Worm (Caenorhabditis elegans): ENCODE measurements around the gene B0310.3.

- TF ChIP-seq lin-39 (tag; optimal IDR thresholded peaks at IDR 0.05) (no peak), skn-1 (tag; optimal IDR thresholded peaks at IDR 0.05) (no peak), dmd-4 (tag; optimal IDR thresholded peaks at IDR 0.05) (no peak), mdl-1 (tag; optimal IDR thresholded peaks at IDR 0.05) (no peak), elt-3 (tag; optimal IDR thresholded peaks at IDR 0.05) (no peak), fos-1 (tag; optimal IDR thresholded peaks at IDR 0.05) (peak; percentile 52), zag-1 (tag; optimal IDR thresholded peaks at IDR 0.05) (no peak), ceh-82 (tag; optimal IDR thresholded peaks at IDR 0.05) (no peak), unc-39 (tag; optimal IDR thresholded peaks at IDR 0.05) (no peak), nhr-237 (tag; optimal IDR thresholded peaks at IDR 0.05) (no peak)
Measured at ce11 chrX:527663-528062, 6.9 kb upstream of the B0310.3 start.
